Worm (Caenorhabditis elegans) whole organism, L4/young adult: ENCODE data around the gene dlst-1.

Source experiments
- W03F9.2 ChIP-seq: fragments of 150-350 bp; optimal IDR thresholded peaks from 2 replicates; lab custom pipeline; 2014; ENCODE audit warnings: missing biosample characterization, missing genetic modification characterization
- dao-5 ChIP-seq: sonication (generic microtip); optimal IDR thresholded peaks from 2 replicates; lab custom pipeline; 2016; ENCODE audit warnings: missing genotype, missing genetic modification characterization, moderate library complexity, missing compliant biosample characterization
- him-1 ChIP-seq: sonication (generic microtip); optimal IDR thresholded peaks from 2 replicates; lab custom pipeline; 2016; ENCODE audit warnings: missing genotype, missing genetic modification reagents, missing genetic modification characterization, missing compliant biosample characterization

DNA sequence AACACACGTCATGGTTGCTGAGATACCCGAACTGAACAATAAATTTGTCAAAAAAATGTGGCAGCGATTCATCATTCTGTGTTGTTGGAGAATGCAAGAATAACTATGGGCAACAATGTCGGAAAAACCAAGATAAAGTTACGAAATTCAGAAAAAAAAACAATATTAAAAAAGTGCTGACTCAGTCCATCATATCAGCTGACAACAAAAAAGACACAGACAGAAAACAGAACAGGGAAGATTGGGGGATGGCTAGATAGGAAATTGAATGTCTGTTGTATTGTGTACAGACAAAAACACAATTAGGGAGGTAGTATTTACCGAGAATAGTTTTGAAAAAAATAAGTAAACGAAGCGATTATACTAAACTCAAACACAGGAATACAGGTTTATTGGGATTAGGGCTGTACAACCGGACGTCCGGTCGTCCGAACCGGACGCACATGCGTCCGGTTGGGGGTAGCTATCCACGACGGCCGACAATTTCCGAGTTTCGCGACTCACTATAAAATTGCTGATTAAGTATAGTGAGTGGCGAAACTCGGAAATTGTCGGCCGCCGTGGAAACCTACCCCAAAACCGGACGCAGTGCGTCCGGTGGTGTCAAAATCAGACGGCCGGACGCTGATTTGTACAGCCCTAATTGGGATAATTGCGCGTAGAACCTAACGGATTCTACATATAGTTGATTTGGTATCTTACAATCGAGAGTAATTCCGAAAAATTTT lies 51.2 kb downstream of the dlst-1 start:
- TF ChIP-seq W03F9.2 (tag; lab: Kevin White, UChicago) (no peak), him-1 (no peak), dao-5 (tag; lab: Kevin White, UChicago) (no peak)
